Worm (Caenorhabditis elegans) whole organism, L4/young adult: ENCODE measurements around the gene C54E10.6.

Experiments
- W03F9.2 ChIP-seq: fragments of 150-350 bp; optimal IDR thresholded peaks from 2 replicates; lab custom pipeline; 2014; ENCODE audit warnings: missing biosample characterization, missing genetic modification characterization
- dao-5 ChIP-seq: sonication (generic microtip); optimal IDR thresholded peaks from 2 replicates; lab custom pipeline; 2016; ENCODE audit warnings: missing genotype, missing genetic modification characterization, moderate library complexity, missing compliant biosample characterization
- him-1 ChIP-seq: sonication (generic microtip); optimal IDR thresholded peaks from 2 replicates; lab custom pipeline; 2016; ENCODE audit warnings: missing genotype, missing genetic modification reagents, missing genetic modification characterization, missing compliant biosample characterization

ce11 chrV:18827374-18827773 is 18.8 kb upstream of the C54E10.6 start:
- TF ChIP-seq him-1 (no peak), dao-5 (tag; lab: Kevin White, UChicago) (no peak), W03F9.2 (tag; lab: Kevin White, UChicago) (no peak)
